Worm (Caenorhabditis elegans): Measurements from ENCODE around the gene acs-1.
A peak's percentile ranks its signal among the peaks of the same experiment; 100 is the strongest.

Gene acs-1

ce11 chrV:6559585-6559984 lies 34.8 kb downstream of the acs-1 start (continued):
- TF ChIP-seq rpc-1 (optimal IDR thresholded peaks at IDR 0.05), result peak; percentile 86
- peak; percentile 92 for TF ChIP-seq rpc-1 (tag; optimal IDR thresholded peaks at IDR 0.05)
- peak; percentile 90 for TF ChIP-seq sptf-2 (GFP tag; optimal IDR thresholded peaks at IDR 0.05)
- peak; percentile 48 for TF ChIP-seq ceh-79 (tag; optimal IDR thresholded peaks at IDR 0.05)
- TF ChIP-seq xnd-1 (tag; optimal IDR thresholded peaks at IDR 0.05), result peak; percentile 1
- TF ChIP-seq snpc-1.3 (tag; optimal IDR thresholded peaks at IDR 0.05; ENCODE audit: insufficient read depth), result peak; percentile 73
- TF ChIP-seq B0035.1 (tag; optimal IDR thresholded peaks at IDR 0.05), result peak; percentile 31
- TF ChIP-seq athp-1 (tag; optimal IDR thresholded peaks at IDR 0.05), result peak; percentile 74
- TF ChIP-seq hrde-1 (tag; optimal IDR thresholded peaks at IDR 0.05; ENCODE audit: borderline replicate concordance), result peak; percentile 70
- peak; percentile 24 for TF ChIP-seq ztf-26 (tag; optimal IDR thresholded peaks at IDR 0.05)
- TF ChIP-seq ZK185.1 (tag; optimal IDR thresholded peaks at IDR 0.05; ENCODE audit: poor library complexity, severe bottlenecking), result peak; percentile 41
- peak; percentile 49 for TF ChIP-seq somi-1 (GFP tag; optimal IDR thresholded peaks at IDR 0.05)
- peak; percentile 76 for TF ChIP-seq attf-5 (GFP tag; optimal IDR thresholded peaks at IDR 0.05)
- peak; percentile 31 for TF ChIP-seq snpc-1.1 (tag; optimal IDR thresholded peaks at IDR 0.05; ENCODE audit: insufficient read depth)
- TF ChIP-seq gei-17 (GFP tag; optimal IDR thresholded peaks at IDR 0.05), result no peak
- no peak for TF ChIP-seq F22D6.2 (tag; optimal IDR thresholded peaks at IDR 0.05)
- 0 out of 2 replicates have a peak, but pooled peaks have one; percentile 45 for TF ChIP-seq cebp-1 (GFP tag; IDR thresholded peaks at IDR 0.05)
- no peak for TF ChIP-seq cebp-1 (tag; optimal IDR thresholded peaks at IDR 0.05)
- no peak for TF ChIP-seq F55B11.4 (tag; optimal IDR thresholded peaks at IDR 0.05; ENCODE audit: borderline replicate concordance, insufficient read depth)
- no peak for TF ChIP-seq hlh-12 (tag; optimal IDR thresholded peaks at IDR 0.05)
- TF ChIP-seq chd-7 (tag; optimal IDR thresholded peaks at IDR 0.05), result peak; percentile 61
- TF ChIP-seq F57A8.1 (GFP tag; optimal IDR thresholded peaks at IDR 0.05), result peak; percentile 66
- TF ChIP-seq akir-1 (GFP tag; optimal IDR thresholded peaks at IDR 0.05), result no peak
- TF ChIP-seq hsf-1 (GFP tag; IDR thresholded peaks at IDR 0.05), result 0 out of 2 replicates have a peak, but pooled peaks have one; percentile 24
- no peak for TF ChIP-seq pbrm-1 (GFP tag; IDR thresholded peaks at IDR 0.05)
- 0 out of 2 replicates have a peak, but pooled peaks have one; percentile 19 for TF ChIP-seq Y67H2A.10 (GFP tag; conservative IDR thresholded peaks at IDR 0.05)
- TF ChIP-seq egl-18 (GFP tag; IDR thresholded peaks at IDR 0.05), result no peak
- peak; percentile 39 for TF ChIP-seq mes-4 (tag; optimal IDR thresholded peaks at IDR 0.05)
- TF ChIP-seq B0261.1 (tag; optimal IDR thresholded peaks at IDR 0.05), result peak; percentile 77
- TF ChIP-seq pha-4 (tag; optimal IDR thresholded peaks at IDR 0.05), result no peak
- TF ChIP-seq madf-8 (GFP tag; conservative IDR thresholded peaks at IDR 0.05), result peak; percentile 45
- no peak for TF ChIP-seq Y79H2A.3 (GFP tag; conservative IDR thresholded peaks at IDR 0.05)
- TF ChIP-seq F10E7.11 (tag; optimal IDR thresholded peaks at IDR 0.05), result no peak
- TF ChIP-seq him-1 (tag; optimal IDR thresholded peaks at IDR 0.05), result peak; percentile 71
- TF ChIP-seq mxl-1 (tag; optimal IDR thresholded peaks at IDR 0.05), result peak; percentile 52
- no peak for TF ChIP-seq nfyb-1 (GFP tag; IDR thresholded peaks at IDR 0.05)
- peak; percentile 40 for TF ChIP-seq snpc-3.4 (tag; optimal IDR thresholded peaks at IDR 0.05)
- TF ChIP-seq let-526 (GFP tag; IDR thresholded peaks at IDR 0.05), result no peak
- peak; percentile 42 for TF ChIP-seq nhr-80 (tag; optimal IDR thresholded peaks at IDR 0.05)
- TF ChIP-seq ztf-22 (GFP tag; optimal IDR thresholded peaks at IDR 0.05), result no peak
- TF ChIP-seq ets-4 (GFP tag; optimal IDR thresholded peaks at IDR 0.05), result peak; percentile 60
- 0 out of 2 replicates have a peak, but pooled peaks have one; percentile 69 for TF ChIP-seq F37B4.10 (GFP tag; IDR thresholded peaks at IDR 0.05)
- TF ChIP-seq ztf-25 (GFP tag; IDR thresholded peaks at IDR 0.05), result peak; percentile 78; the same call in 1 of the 2 replicates
- TF ChIP-seq ceh-100 (GFP tag; IDR thresholded peaks at IDR 0.05), result peak; percentile 49; the same call in 1 of the 2 replicates
- no peak for TF ChIP-seq nhr-179 (tag; optimal IDR thresholded peaks at IDR 0.05)
- TF ChIP-seq zim-3 (tag; optimal IDR thresholded peaks at IDR 0.05), result peak; percentile 45
- no peak for TF ChIP-seq lin-35 (GFP tag; optimal IDR thresholded peaks at IDR 0.05)

Measured in whole organism, young adult.